Worm (Caenorhabditis elegans): ENCODE data around the gene srx-20.

The srx-20 gene

ce11 chrIV:6905947-6906489 is 38.1 kb downstream of the srx-20 start, which contains the start of the genes T22D1.17 and T22D1.8:
Gene T22D1.17 (plus strand): TSS chrIV:6905997.
Gene T22D1.8 (minus strand): TSS chrIV:6906348.
- no peak for TF ChIP-seq fkh-10 (GFP tag; optimal IDR thresholded peaks at IDR 0.05)
- TF ChIP-seq aly-2 (tag; optimal IDR thresholded peaks at IDR 0.05), result peak; percentile 48
- peak; percentile 11 for TF ChIP-seq ceh-28 (tag; optimal IDR thresholded peaks at IDR 0.05)

ce11 chrIV:6907487-6907886 is 39.6 kb downstream of the srx-20 start:
- TF ChIP-seq lin-39 (tag; optimal IDR thresholded peaks at IDR 0.05), result no peak
- TF ChIP-seq nhr-237 (tag; optimal IDR thresholded peaks at IDR 0.05), result no peak
- no peak for TF ChIP-seq ama-1 (optimal IDR thresholded peaks at IDR 0.05)
- no peak for TF ChIP-seq fos-1 (tag; optimal IDR thresholded peaks at IDR 0.05)
- TF ChIP-seq unc-62 (GFP tag; optimal IDR thresholded peaks at IDR 0.05), result no peak
- no peak for TF ChIP-seq lsy-12 (tag; optimal IDR thresholded peaks at IDR 0.05)
- TF ChIP-seq elt-2 (tag; optimal IDR thresholded peaks at IDR 0.05), result no peak
- no peak for TF ChIP-seq ceh-16 (tag; optimal IDR thresholded peaks at IDR 0.05)
- TF ChIP-seq eor-1 (tag; optimal IDR thresholded peaks at IDR 0.05), result no peak
- TF ChIP-seq nhr-11 (tag; optimal IDR thresholded peaks at IDR 0.05), result no peak
- TF ChIP-seq elt-1 (tag; optimal IDR thresholded peaks at IDR 0.05), result no peak
- TF ChIP-seq mml-1 (tag; optimal IDR thresholded peaks at IDR 0.05), result no peak
- no peak for TF ChIP-seq fkh-2 (tag; optimal IDR thresholded peaks at IDR 0.05)
- no peak for TF ChIP-seq ztf-4 (tag; optimal IDR thresholded peaks at IDR 0.05)
- no peak for TF ChIP-seq nhr-25 (tag; optimal IDR thresholded peaks at IDR 0.05)
- TF ChIP-seq sea-2 (GFP tag; optimal IDR thresholded peaks at IDR 0.05), result no peak
- no peak for TF ChIP-seq pha-4 (tag; optimal IDR thresholded peaks at IDR 0.05)
- no peak for TF ChIP-seq daf-12 (tag; optimal IDR thresholded peaks at IDR 0.05)

- no peak for TF ChIP-seq sea-2 (GFP tag; optimal IDR thresholded peaks at IDR 0.05)
- TF ChIP-seq egl-27 (tag; optimal IDR thresholded peaks at IDR 0.05), result no peak
- no peak for TF ChIP-seq ceh-16 (tag; optimal IDR thresholded peaks at IDR 0.05)
- no peak for TF ChIP-seq zag-1 (tag; optimal IDR thresholded peaks at IDR 0.05)
- TF ChIP-seq pqm-1 (tag; optimal IDR thresholded peaks at IDR 0.05), result no peak
- peak; percentile 15 for TF ChIP-seq elt-2 (tag; optimal IDR thresholded peaks at IDR 0.05)
- no peak for TF ChIP-seq ceh-28 (tag; optimal IDR thresholded peaks at IDR 0.05)
- TF ChIP-seq nhr-43 (tag; optimal IDR thresholded peaks at IDR 0.05; ENCODE audit: poor library complexity, severe bottlenecking), result no peak
- TF ChIP-seq fkh-2 (tag; optimal IDR thresholded peaks at IDR 0.05), result no peak
- no peak for TF ChIP-seq ztf-11 (tag; optimal IDR thresholded peaks at IDR 0.05)
- no peak for TF ChIP-seq eor-1 (tag; optimal IDR thresholded peaks at IDR 0.05)
- no peak for TF ChIP-seq elt-1 (tag; optimal IDR thresholded peaks at IDR 0.05)
- TF ChIP-seq skn-1 (tag; optimal IDR thresholded peaks at IDR 0.05), result peak; percentile 99
- TF ChIP-seq nhr-76 (tag; optimal IDR thresholded peaks at IDR 0.05), result no peak
- TF ChIP-seq unc-62 (GFP tag; optimal IDR thresholded peaks at IDR 0.05), result no peak
- no peak for TF ChIP-seq jun-1 (tag; optimal IDR thresholded peaks at IDR 0.05)
- peak; percentile 53 for TF ChIP-seq hmg-11 (tag; optimal IDR thresholded peaks at IDR 0.05)
- TF ChIP-seq unc-39 (tag; optimal IDR thresholded peaks at IDR 0.05), result no peak
- TF ChIP-seq ztf-4 (tag; optimal IDR thresholded peaks at IDR 0.05), result no peak
- peak; percentile 55 for TF ChIP-seq pha-4 (tag; optimal IDR thresholded peaks at IDR 0.05)
- TF ChIP-seq daf-12 (tag; optimal IDR thresholded peaks at IDR 0.05), result no peak
- TF ChIP-seq ama-1 (optimal IDR thresholded peaks at IDR 0.05), result peak; percentile 2
- no peak for TF ChIP-seq fkh-10 (GFP tag; optimal IDR thresholded peaks at IDR 0.05)
- no peak for TF ChIP-seq tbx-2 (tag; optimal IDR thresholded peaks at IDR 0.05)
- TF ChIP-seq lin-39 (tag; optimal IDR thresholded peaks at IDR 0.05), result peak; percentile 65
- TF ChIP-seq nhr-67 (tag; optimal IDR thresholded peaks at IDR 0.05), result no peak
- TF ChIP-seq ceh-82 (tag; optimal IDR thresholded peaks at IDR 0.05), result no peak
- no peak for TF ChIP-seq aly-2 (tag; optimal IDR thresholded peaks at IDR 0.05)
- no peak for TF ChIP-seq mml-1 (tag; optimal IDR thresholded peaks at IDR 0.05)
- no peak for TF ChIP-seq nhr-12 (tag; optimal IDR thresholded peaks at IDR 0.05)
- TF ChIP-seq mdl-1 (tag; optimal IDR thresholded peaks at IDR 0.05), result no peak
- peak; percentile 17 for TF ChIP-seq snpc-4 (tag; optimal IDR thresholded peaks at IDR 0.05)
- no peak for TF ChIP-seq nhr-77 (tag; optimal IDR thresholded peaks at IDR 0.05)
- TF ChIP-seq nhr-11 (tag; optimal IDR thresholded peaks at IDR 0.05), result no peak
- no peak for TF ChIP-seq nhr-23 (tag; optimal IDR thresholded peaks at IDR 0.05)
- TF ChIP-seq nhr-25 (tag; optimal IDR thresholded peaks at IDR 0.05), result no peak
- no peak for TF ChIP-seq lsy-12 (tag; optimal IDR thresholded peaks at IDR 0.05)
- TF ChIP-seq R02D3.7 (tag; optimal IDR thresholded peaks at IDR 0.05), result no peak
- TF ChIP-seq fos-1 (tag; optimal IDR thresholded peaks at IDR 0.05), result no peak
- peak; percentile 68 for TF ChIP-seq nfya-1 (tag; optimal IDR thresholded peaks at IDR 0.05; ENCODE audit: insufficient read depth)
- TF ChIP-seq nhr-237 (tag; optimal IDR thresholded peaks at IDR 0.05), result no peak
- peak; percentile 55 for TF ChIP-seq lin-15B (tag; optimal IDR thresholded peaks at IDR 0.05)
- TF ChIP-seq egl-5 (tag; optimal IDR thresholded peaks at IDR 0.05), result peak; percentile 39
- TF ChIP-seq elt-3 (tag; optimal IDR thresholded peaks at IDR 0.05), result no peak
Observed at ce11 chrIV:6909863-6910733, 42.2 kb downstream of the srx-20 start, which contains the start of the genes rpn-1 and ribo-1. Gene rpn-1 (minus strand): TSS chrIV:6909913. Gene ribo-1 (plus strand): TSS chrIV:6910683.
